Fruit fly (Drosophila melanogaster) whole organism, wandering third instar larva: Measurements from ENCODE around the gene ATPsynE.
A peak's percentile ranks its signal among the peaks of the same experiment; 100 is the strongest.

Experiments used
- CG9705 ChIP-seq: fragments of 200-800 bp; sonication (Bioruptor generic); optimal IDR thresholded peaks from 2 replicates; lab custom pipeline; 2018; ENCODE audit warnings: missing biosample characterization, mild to moderate bottlenecking, missing genetic modification characterization
- Dfd ChIP-seq: fragments of >200 bp; optimal IDR thresholded peaks from 2 replicates; lab custom pipeline; 2017; ENCODE audit warnings: missing biosample characterization, missing genetic modification characterization
- N ChIP-seq: fragments of >200 bp; optimal IDR thresholded peaks from 2 replicates; lab custom pipeline; 2018; ENCODE audit warnings: missing biosample characterization, missing external identifiers, missing genetic modification characterization
- OdsH ChIP-seq: fragments of 200-800 bp; sonication (Bioruptor generic); optimal IDR thresholded peaks from 2 replicates; lab custom pipeline; 2016; ENCODE audit warnings: missing biosample characterization, mild to moderate bottlenecking, missing genetic modification characterization
- Vsx2 ChIP-seq: fragments of 200-300, 225-300 bp; sonication (Bioruptor generic); optimal IDR thresholded peaks from 2 replicates; lab custom pipeline; 2018; ENCODE audit warnings: missing biosample characterization, missing genetic modification characterization; ENCODE audit not compliant: partially characterized antibody
- dmrt93B ChIP-seq: fragments of 200-800 bp; sonication (Bioruptor generic); optimal IDR thresholded peaks from 2 replicates; lab custom pipeline; 2018; ENCODE audit warnings: missing biosample characterization, mild to moderate bottlenecking, missing genetic modification characterization
- fru ChIP-seq: fragments of 200-800 bp; sonication (Bioruptor generic); optimal IDR thresholded peaks from 3 replicates; lab custom pipeline; 2016; ENCODE audit warnings: missing biosample characterization, mild to moderate bottlenecking, missing genetic modification characterization
- h ChIP-seq: fragments of 200-800 bp; sonication (Bioruptor generic); optimal IDR thresholded peaks from 3 replicates; lab custom pipeline; 2016; ENCODE audit warnings: missing biosample characterization, mild to moderate bottlenecking, missing genetic modification characterization
- pan ChIP-seq: fragments of >200 bp; optimal IDR thresholded peaks from 2 replicates; lab custom pipeline; 2017
- sv ChIP-seq: fragments of 200-800 bp; sonication (Bioruptor generic); optimal IDR thresholded peaks from 3 replicates; lab custom pipeline; 2016; ENCODE audit warnings: missing biosample characterization, missing genetic modification characterization
- usp ChIP-seq: fragments of >200 bp; optimal IDR thresholded peaks from 2 replicates; lab custom pipeline; 2017; ENCODE audit warnings: missing biosample characterization, missing genetic modification characterization
- woc ChIP-seq: sonication (Bioruptor generic); optimal IDR thresholded peaks from 2 replicates; lab custom pipeline; 2016; ENCODE audit warnings: missing biosample characterization, mild to moderate bottlenecking, missing genetic modification characterization

- TF ChIP-seq Vsx2 (no peak), fru (GFP tag; lab: Kevin White, UChicago) (no peak), dmrt93B (no peak), woc (GFP tag; lab: Kevin White, UChicago) (no peak), h (GFP tag; lab: Kevin White, UChicago) (no peak), sv (GFP tag; lab: Kevin White, UChicago) (no peak), usp (no peak), OdsH (GFP tag; lab: Kevin White, UChicago) (no peak), pan (lab: Kevin White, UChicago) (no peak), CG9705 (GFP tag; lab: Kevin White, UChicago) (peak; percentile 37), N (no peak), Dfd (GFP tag; lab: Kevin White, UChicago) (no peak)
Observed at dm6 chr3R:14308801-14309217, 17.9 kb upstream of the ATPsynE start, which contains the start of gene Polr2I.
